Worm (Caenorhabditis elegans) whole organism, L4 larva: ENCODE measurements around the gene sedl-1.

ENCODE experiments used
- F26F4.8 ChIP-seq: fragments of 200-800 bp; sonication (Bioruptor generic); conservative IDR thresholded peaks from 2 replicates; pipeline ENCODE4 v1.3.6; 2022; ENCODE audit warnings: missing genetic modification characterization, missing compliant biosample characterization
- nhr-11 ChIP-seq: fragments of 150-350 bp; optimal IDR thresholded peaks from 2 replicates; lab custom pipeline; 2014; ENCODE audit warnings: missing biosample characterization, missing genetic modification characterization

DNA sequence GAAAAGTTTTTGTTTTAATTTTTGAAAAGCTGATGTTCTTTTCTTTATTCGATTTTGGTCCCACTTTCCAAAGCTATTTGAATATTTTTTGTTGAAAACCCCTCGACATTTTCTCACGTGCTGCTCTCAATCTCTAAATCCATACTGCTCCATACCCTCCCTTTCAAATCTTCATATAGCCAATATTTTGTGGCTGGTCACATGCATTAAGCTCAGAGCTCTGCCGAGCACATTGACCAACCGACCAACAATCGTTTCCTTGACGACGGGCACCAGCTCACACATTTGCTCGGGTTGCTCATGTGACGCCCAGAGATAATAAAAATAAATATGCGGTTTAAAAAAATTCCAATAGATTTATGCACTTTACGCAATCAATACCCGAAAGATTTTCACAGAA is 1.1 kb downstream of the sedl-1 start:
- TF ChIP-seq F26F4.8 (GFP tag; lab: Robert Waterston, UW) (no peak), nhr-11 (no peak)
